Worm (Caenorhabditis elegans) whole organism, L4/young adult: Measurements from ENCODE around the gene T28A8.3.

Source experiments
- W03F9.2 ChIP-seq: fragments of 150-350 bp; optimal IDR thresholded peaks from 2 replicates; lab custom pipeline; 2014; ENCODE audit warnings: missing biosample characterization, missing genetic modification characterization
- dao-5 ChIP-seq: sonication (generic microtip); optimal IDR thresholded peaks from 2 replicates; lab custom pipeline; 2016; ENCODE audit warnings: missing genotype, missing genetic modification characterization, moderate library complexity, missing compliant biosample characterization

- TF ChIP-seq dao-5 (tag; lab: Kevin White, UChicago) (no peak), W03F9.2 (tag; lab: Kevin White, UChicago) (no peak)
These were observed 31.3 kb upstream of the T28A8.3 start for ce11 chrIII:13474482-13474881.
